Fruit fly (Drosophila melanogaster) whole organism: ENCODE results near the gene CG13786.

ENCODE experiments used
- CG8478 ChIP-seq: fragments of >200 bp; optimal IDR thresholded peaks from 2 replicates; lab custom pipeline; 2018; ENCODE audit warnings: inconsistent platforms
- Dll ChIP-seq: fragments of >200 bp; optimal IDR thresholded peaks from 2 replicates; lab custom pipeline; 2017
- EcR ChIP-seq, 2 experiments: fragments of >200 bp; optimal IDR thresholded peaks; 2 replicates each; lab custom pipeline; 2017; ENCODE audit warnings: missing biosample characterization in 2 of 2, missing genetic modification characterization in 2 of 2, missing genetic modification reagents in 2 of 2
- pan ChIP-seq: fragments of >200 bp; optimal IDR thresholded peaks from 2 replicates; lab custom pipeline; 2017
- psq ChIP-seq: fragments of >200 bp; optimal IDR thresholded peaks from 2 replicates; lab custom pipeline; 2017
- usp ChIP-seq: fragments of >200 bp; optimal IDR thresholded peaks from 2 replicates; lab custom pipeline; 2017; ENCODE audit warnings: missing biosample characterization, missing genetic modification characterization, mixed read lengths

DNA sequence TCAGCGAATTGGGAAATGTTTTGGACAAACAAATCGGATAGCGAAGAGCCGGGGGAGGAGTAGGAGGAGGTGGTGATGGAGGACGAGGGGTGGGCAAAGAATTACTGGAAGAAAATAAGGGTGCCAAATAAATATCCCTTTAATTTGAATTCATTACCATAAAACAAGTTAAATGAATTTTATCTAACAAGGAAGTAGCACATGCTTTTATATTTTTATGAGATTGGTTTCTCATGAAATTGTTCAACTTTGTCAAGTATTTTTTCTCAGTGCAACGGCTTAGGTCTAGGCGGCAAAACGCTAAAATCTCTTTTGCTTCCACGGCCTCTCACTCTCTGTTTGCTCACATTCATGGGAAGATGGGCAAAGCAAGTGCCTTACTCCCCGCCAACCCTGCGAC lies 39.2 kb upstream of the CG13786 start:
- no peak for TF ChIP-seq CG8478 (lab: Kevin White, UChicago)
- TF ChIP-seq pan (lab: Kevin White, UChicago), result no peak
- TF ChIP-seq EcR (GFP tag; optimal IDR thresholded peaks at IDR 0.05; lab: Kevin White, UChicago), result no peak
- TF ChIP-seq Dll (lab: Kevin White, UChicago), result no peak
- no peak for TF ChIP-seq usp (GFP tag; lab: Kevin White, UChicago)
- TF ChIP-seq psq (lab: Kevin White, UChicago), result no peak
